Fruit fly (Drosophila melanogaster) whole organism, embryonic: ENCODE measurements around the gene CG5846.

ENCODE experiments used
- Blimp-1 ChIP-seq: fragments of 200-800 bp; sonication (Bioruptor generic); optimal IDR thresholded peaks from 3 replicates; lab custom pipeline; 2018; ENCODE audit warnings: missing biosample characterization, missing genetic modification characterization, mild to moderate bottlenecking, moderate library complexity, missing genetic modification reagents
- ind ChIP-seq: fragments of 200-800 bp; sonication (Bioruptor generic); optimal IDR thresholded peaks from 3 replicates; lab custom pipeline; 2016; ENCODE audit warnings: missing biosample characterization, missing genetic modification characterization

DNA sequence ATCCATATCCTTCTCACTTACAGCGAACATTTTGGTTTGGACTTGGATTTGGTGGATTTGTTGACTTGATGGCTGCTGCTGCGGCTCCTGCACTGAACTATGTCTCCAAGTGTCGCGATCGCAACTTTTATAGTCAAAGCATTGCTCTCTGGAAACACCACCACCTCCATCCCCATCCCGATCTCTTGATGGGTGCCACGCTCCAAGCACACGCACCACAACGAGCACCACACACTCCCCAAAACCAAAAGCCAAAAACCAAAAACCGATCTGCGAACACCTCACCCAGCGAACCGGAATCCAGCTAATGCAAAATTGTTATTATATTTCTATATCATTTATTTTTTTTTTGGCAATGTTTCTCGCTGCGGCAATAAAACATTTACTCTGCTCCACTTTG, 24.0 kb downstream of the CG5846 start, which contains the start of gene Cpr30F:
- no peak for TF ChIP-seq ind (GFP tag; lab: Kevin White, UChicago)
- no peak for TF ChIP-seq Blimp-1 (GFP tag; lab: Kevin White, UChicago)
